Fruit fly (Drosophila melanogaster): ENCODE data around the gene Alp1.

Alp1 gene

DNA sequence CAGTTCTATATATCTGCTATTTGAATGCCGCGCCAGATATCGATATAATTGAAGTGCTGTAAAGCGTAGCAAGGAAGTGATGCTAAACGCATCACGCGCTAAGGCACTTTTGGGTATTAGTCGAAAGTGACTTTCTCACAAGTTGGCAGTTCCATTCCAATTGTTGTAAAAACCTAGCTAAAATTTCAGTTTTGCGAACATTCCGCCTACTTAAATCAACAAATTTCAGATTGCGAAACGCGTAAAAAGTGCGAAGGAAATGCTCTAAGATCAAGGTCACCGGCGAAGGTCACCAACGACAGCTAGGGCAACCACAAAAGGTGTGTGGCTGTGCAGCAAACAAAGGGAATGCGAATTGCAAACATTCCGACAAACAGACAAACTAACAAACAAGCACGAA is 1.1 kb upstream of the Alp1 start, which contains the start of gene Syx7 (continued):
- TF ChIP-seq row (GFP tag; IDR thresholded peaks at IDR 0.05): no peak
- peak; percentile 99 for TF ChIP-seq E2f2 (GFP tag; IDR thresholded peaks at IDR 0.05)
- no peak for TF ChIP-seq usp (GFP tag; optimal IDR thresholded peaks at IDR 0.05)
- TF ChIP-seq CG18262 (tag; optimal IDR thresholded peaks at IDR 0.05): peak; percentile 10
- peak; percentile 23 for TF ChIP-seq Fer1 (GFP tag; optimal IDR thresholded peaks at IDR 0.05)
- peak; percentile 1 for TF ChIP-seq Atf-2 (GFP tag; optimal IDR thresholded peaks at IDR 0.05)
- peak; percentile 33 for TF ChIP-seq CoRest (tag; optimal IDR thresholded peaks at IDR 0.05)
- TF ChIP-seq gfzf (GFP tag; optimal IDR thresholded peaks at IDR 0.05): peak; percentile 94
- TF ChIP-seq vvl (GFP tag; IDR thresholded peaks at IDR 0.05): peak; percentile 54
- peak; percentile 62 for TF ChIP-seq gro (GFP tag; optimal IDR thresholded peaks at IDR 0.05)
- no peak for TF ChIP-seq CG1529 (GFP tag; optimal IDR thresholded peaks at IDR 0.05)
- no peak for TF ChIP-seq pb (GFP tag; optimal IDR thresholded peaks at IDR 0.05)
- TF ChIP-seq luna (GFP tag; optimal IDR thresholded peaks at IDR 0.05): no peak
- peak; percentile 54; the same call in 1 of the 3 replicates for TF ChIP-seq Doc3 (GFP tag; IDR thresholded peaks at IDR 0.05; ENCODE audit: partially characterized antibody)
- TF ChIP-seq Hr39 (optimal IDR thresholded peaks at IDR 0.05): no peak
- no peak for TF ChIP-seq dan (GFP tag; IDR thresholded peaks at IDR 0.05)
- peak; percentile 22 for TF ChIP-seq dm (GFP tag; optimal IDR thresholded peaks at IDR 0.05)
- peak; percentile 51; the same call in 1 of the 3 replicates for TF ChIP-seq CG34422 (GFP tag; IDR thresholded peaks at IDR 0.05)
- TF ChIP-seq CG3995 (GFP tag; optimal IDR thresholded peaks at IDR 0.05): peak; percentile 43
- TF ChIP-seq Antp (GFP tag; optimal IDR thresholded peaks at IDR 0.05): peak; percentile 16
- peak; percentile 78 for TF ChIP-seq Opbp (GFP tag; IDR thresholded peaks at IDR 0.05; ENCODE audit: partially characterized antibody)
- peak; percentile 40 for TF ChIP-seq CG17829 (tag; optimal IDR thresholded peaks at IDR 0.05)
- TF ChIP-seq Dbx (GFP tag; IDR thresholded peaks at IDR 0.05): 0 out of 3 replicates have a peak, but pooled peaks have one; percentile 28
- peak; percentile 3 for TF ChIP-seq pho (GFP tag; optimal IDR thresholded peaks at IDR 0.05)
- peak; percentile 62 for TF ChIP-seq Scr (GFP tag; IDR thresholded peaks at IDR 0.05; ENCODE audit: partially characterized antibody)
- TF ChIP-seq Oaz (GFP tag; IDR thresholded peaks at IDR 0.05): no peak
- no peak for TF ChIP-seq CG6254 (GFP tag; optimal IDR thresholded peaks at IDR 0.05)
- peak; percentile 23 for TF ChIP-seq maf-S (GFP tag; optimal IDR thresholded peaks at IDR 0.05)
- TF ChIP-seq ato (GFP tag; IDR thresholded peaks at IDR 0.05; ENCODE audit: partially characterized antibody): 0 out of 2 replicates have a peak, but pooled peaks have one; percentile 59
- TF ChIP-seq Myb (GFP tag; optimal IDR thresholded peaks at IDR 0.05): peak; percentile 71
- TF ChIP-seq Trl (optimal IDR thresholded peaks at IDR 0.05): no peak
- TF ChIP-seq Trl (GFP tag; optimal IDR thresholded peaks at IDR 0.05): no peak
- TF ChIP-seq CG13287 (GFP tag; IDR thresholded peaks at IDR 0.05; ENCODE audit: partially characterized antibody): peak; percentile 70
- TF ChIP-seq CG9797 (GFP tag; optimal IDR thresholded peaks at IDR 0.05): peak; percentile 75
- TF ChIP-seq kah (GFP tag; optimal IDR thresholded peaks at IDR 0.05): no peak
- TF ChIP-seq CG17328 (GFP tag; IDR thresholded peaks at IDR 0.05): no peak
- TF ChIP-seq CG42726 (GFP tag; IDR thresholded peaks at IDR 0.05; ENCODE audit: partially characterized antibody): peak; percentile 59; the same call in 1 of the 2 replicates
- TF ChIP-seq CG4707 (GFP tag; optimal IDR thresholded peaks at IDR 0.05): no peak
- TF ChIP-seq CG10543 (GFP tag; optimal IDR thresholded peaks at IDR 0.05): no peak
- TF ChIP-seq Dfd (GFP tag; optimal IDR thresholded peaks at IDR 0.05): no peak
- no peak for TF ChIP-seq bigmax (GFP tag; optimal IDR thresholded peaks at IDR 0.05)
- no peak for TF ChIP-seq CG10366 (GFP tag; IDR thresholded peaks at IDR 0.05)
- peak; percentile 55 for TF ChIP-seq unc-4 (GFP tag; IDR thresholded peaks at IDR 0.05; ENCODE audit: partially characterized antibody)
- no peak for TF ChIP-seq CG7839 (tag; optimal IDR thresholded peaks at IDR 0.05)
- peak; percentile 75 for TF ChIP-seq CG2116 (GFP tag; optimal IDR thresholded peaks at IDR 0.05)
- TF ChIP-seq CG13424 (tag; optimal IDR thresholded peaks at IDR 0.05): no peak
- peak; percentile 54 for TF ChIP-seq Sin3A (optimal IDR thresholded peaks at IDR 0.05)
- no peak for TF ChIP-seq HLHmδ (GFP tag; optimal IDR thresholded peaks at IDR 0.05)
- TF ChIP-seq Dad (GFP tag; optimal IDR thresholded peaks at IDR 0.05): peak; percentile 13
- TF ChIP-seq CG15601 (tag; optimal IDR thresholded peaks at IDR 0.05): peak; percentile 24
- peak; percentile 26 for TF ChIP-seq HLH54F (GFP tag; optimal IDR thresholded peaks at IDR 0.05)
- TF ChIP-seq chinmo (GFP tag; IDR thresholded peaks at IDR 0.05; ENCODE audit: partially characterized antibody): 0 out of 4 replicates have a peak, but pooled peaks have one; percentile 12

All from whole organism, embryonic.